Worm (Caenorhabditis elegans): ENCODE measurements around the gene frm-2.

ce11 chrIII:5934138-5934658 is 47.7 kb downstream of the frm-2 start:
- TF ChIP-seq lin-39 (tag; optimal IDR thresholded peaks at IDR 0.05) (no peak), F13H6.1 (tag; optimal IDR thresholded peaks at IDR 0.05) (peak; percentile 24), ztf-11 (tag; optimal IDR thresholded peaks at IDR 0.05) (no peak), elt-1 (tag; optimal IDR thresholded peaks at IDR 0.05) (no peak), ZK546.5 (tag; optimal IDR thresholded peaks at IDR 0.05) (no peak), skn-1 (tag; optimal IDR thresholded peaks at IDR 0.05) (no peak), blmp-1 (tag; optimal IDR thresholded peaks at IDR 0.05; ENCODE audit: insufficient read depth) (no peak), lsy-2 (tag; optimal IDR thresholded peaks at IDR 0.05) (peak in 1 of 2 experiments; percentile 9), snpc-4 (tag; optimal IDR thresholded peaks at IDR 0.05) (no peak), mab-5 (tag; optimal IDR thresholded peaks at IDR 0.05) (no peak), unc-62 (GFP tag; optimal IDR thresholded peaks at IDR 0.05) (no peak)

Measured in whole organism, L2 larva.